Worm (Caenorhabditis elegans): ENCODE results near the gene Y49F6B.12.

The Y49F6B.12 gene

DNA sequence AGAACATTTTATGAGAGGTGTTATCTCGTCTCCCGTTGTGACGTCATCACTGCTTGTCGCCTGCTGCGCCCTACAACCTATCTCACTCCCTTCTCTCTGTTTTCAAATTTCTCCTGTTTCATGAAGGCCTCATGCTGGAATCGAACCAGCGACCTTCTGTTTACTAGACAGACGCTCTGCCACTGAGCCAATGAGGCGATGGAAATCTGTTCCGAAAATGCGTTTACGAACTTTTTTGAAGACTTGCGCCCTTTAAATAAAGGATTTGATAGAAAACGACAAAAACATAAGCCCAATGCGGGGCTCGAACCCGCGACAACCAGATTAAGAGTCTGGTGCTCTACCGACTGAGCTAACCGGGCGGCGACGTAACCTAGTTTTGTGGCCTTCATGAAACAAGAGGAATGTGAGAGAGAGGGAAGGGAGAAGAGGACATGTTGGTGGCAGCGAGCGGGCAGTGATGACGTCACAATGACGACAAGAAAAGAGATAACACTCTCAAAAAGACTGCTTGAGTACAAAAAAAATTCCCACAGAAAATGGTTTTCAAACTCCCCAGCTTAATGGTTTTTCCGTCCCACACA lies 46.8 kb upstream of the Y49F6B.12 start, which contains the start of gene clec-126 (continued):
- TF ChIP-seq nhr-232 (tag; optimal IDR thresholded peaks at IDR 0.05): peak; percentile 72
- peak; percentile 53 for TF ChIP-seq syd-9 (tag; optimal IDR thresholded peaks at IDR 0.05)
- TF ChIP-seq unc-3 (GFP tag; conservative IDR thresholded peaks at IDR 0.05): no peak
- TF ChIP-seq unc-3 (tag; optimal IDR thresholded peaks at IDR 0.05): peak; percentile 50
- no peak for TF ChIP-seq nhr-11 (tag; optimal IDR thresholded peaks at IDR 0.05)
- TF ChIP-seq C08G9.2 (tag; optimal IDR thresholded peaks at IDR 0.05): peak; percentile 67
- TF ChIP-seq ceh-2 (tag; optimal IDR thresholded peaks at IDR 0.05): peak; percentile 67
- TF ChIP-seq Y22D7AL.16 (tag; optimal IDR thresholded peaks at IDR 0.05): peak; percentile 46
- no peak for TF ChIP-seq ahr-1 (tag; optimal IDR thresholded peaks at IDR 0.05)
- peak; percentile 1 for TF ChIP-seq T23F11.4 (GFP tag; optimal IDR thresholded peaks at IDR 0.05)
- TF ChIP-seq tbx-7 (tag; optimal IDR thresholded peaks at IDR 0.05): peak; percentile 59
- TF ChIP-seq pha-4 (tag; optimal IDR thresholded peaks at IDR 0.05): no peak
- peak; percentile 58 for TF ChIP-seq odd-2 (tag; optimal IDR thresholded peaks at IDR 0.05)
- no peak for TF ChIP-seq unc-55 (GFP tag; optimal IDR thresholded peaks at IDR 0.05)
- peak; percentile 57 for TF ChIP-seq sdc-2 (tag; optimal IDR thresholded peaks at IDR 0.05)
- TF ChIP-seq ets-4 (tag; optimal IDR thresholded peaks at IDR 0.05): peak; percentile 5
- TF ChIP-seq ceh-48 (tag; optimal IDR thresholded peaks at IDR 0.05): peak; percentile 53
- TF ChIP-seq dve-1 (tag; optimal IDR thresholded peaks at IDR 0.05): peak; percentile 88
- peak; percentile 19 for TF ChIP-seq pag-3 (tag; optimal IDR thresholded peaks at IDR 0.05; ENCODE audit: borderline replicate concordance)
- peak; percentile 9 for TF ChIP-seq hlh-8 (tag; optimal IDR thresholded peaks at IDR 0.05)
- TF ChIP-seq lim-6 (tag; optimal IDR thresholded peaks at IDR 0.05): peak; percentile 43
- TF ChIP-seq madf-2 (tag; optimal IDR thresholded peaks at IDR 0.05): peak; percentile 77
- no peak for TF ChIP-seq ceh-22 (tag; optimal IDR thresholded peaks at IDR 0.05)
- TF ChIP-seq pha-2 (tag; optimal IDR thresholded peaks at IDR 0.05): peak; percentile 67
- no peak for TF ChIP-seq pros-1 (tag; optimal IDR thresholded peaks at IDR 0.05)
- peak; percentile 77 for TF ChIP-seq ceh-6 (GFP tag; optimal IDR thresholded peaks at IDR 0.05)
- TF ChIP-seq ceh-31 (tag; optimal IDR thresholded peaks at IDR 0.05): peak; percentile 54
- peak; percentile 69 for TF ChIP-seq K09A11.1 (tag; optimal IDR thresholded peaks at IDR 0.05; ENCODE audit: insufficient read depth)
- TF ChIP-seq ceh-30 (tag; optimal IDR thresholded peaks at IDR 0.05): no peak
- peak; percentile 76 for TF ChIP-seq fkh-6 (tag; optimal IDR thresholded peaks at IDR 0.05)
- peak; percentile 93 for TF ChIP-seq elt-2 (tag; optimal IDR thresholded peaks at IDR 0.05)
- peak; percentile 81 for TF ChIP-seq eyg-1 (tag; optimal IDR thresholded peaks at IDR 0.05)
- peak; percentile 27 for TF ChIP-seq ceh-9 (tag; optimal IDR thresholded peaks at IDR 0.05)
- TF ChIP-seq pax-1 (tag; optimal IDR thresholded peaks at IDR 0.05): no peak
- peak; percentile 68 for TF ChIP-seq pat-9 (tag; optimal IDR thresholded peaks at IDR 0.05)

DNA sequence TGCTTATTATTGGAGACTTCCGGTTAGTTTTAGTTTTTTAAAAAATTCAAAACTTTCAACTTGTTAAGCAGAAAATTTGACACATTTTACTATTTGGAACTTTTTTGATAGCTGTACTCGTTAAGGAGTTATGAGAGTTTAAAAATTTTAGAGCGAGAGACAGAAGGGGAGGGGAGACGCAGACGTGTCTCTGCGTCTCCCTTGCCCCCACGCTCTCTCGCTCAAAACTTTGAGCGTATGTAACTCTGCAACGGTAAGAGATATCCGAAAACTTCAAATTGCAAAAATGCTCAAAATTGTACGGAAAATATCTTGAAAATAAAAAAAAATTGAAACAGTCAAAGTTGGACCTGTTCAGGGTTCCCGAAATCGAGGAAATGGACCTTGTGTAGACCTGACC lies 44.0 kb upstream of the Y49F6B.12 start:
- TF ChIP-seq ceh-34 (tag; optimal IDR thresholded peaks at IDR 0.05) (no peak), odd-2 (tag; optimal IDR thresholded peaks at IDR 0.05) (no peak), npax-4 (tag; optimal IDR thresholded peaks at IDR 0.05) (no peak)

DNA sequence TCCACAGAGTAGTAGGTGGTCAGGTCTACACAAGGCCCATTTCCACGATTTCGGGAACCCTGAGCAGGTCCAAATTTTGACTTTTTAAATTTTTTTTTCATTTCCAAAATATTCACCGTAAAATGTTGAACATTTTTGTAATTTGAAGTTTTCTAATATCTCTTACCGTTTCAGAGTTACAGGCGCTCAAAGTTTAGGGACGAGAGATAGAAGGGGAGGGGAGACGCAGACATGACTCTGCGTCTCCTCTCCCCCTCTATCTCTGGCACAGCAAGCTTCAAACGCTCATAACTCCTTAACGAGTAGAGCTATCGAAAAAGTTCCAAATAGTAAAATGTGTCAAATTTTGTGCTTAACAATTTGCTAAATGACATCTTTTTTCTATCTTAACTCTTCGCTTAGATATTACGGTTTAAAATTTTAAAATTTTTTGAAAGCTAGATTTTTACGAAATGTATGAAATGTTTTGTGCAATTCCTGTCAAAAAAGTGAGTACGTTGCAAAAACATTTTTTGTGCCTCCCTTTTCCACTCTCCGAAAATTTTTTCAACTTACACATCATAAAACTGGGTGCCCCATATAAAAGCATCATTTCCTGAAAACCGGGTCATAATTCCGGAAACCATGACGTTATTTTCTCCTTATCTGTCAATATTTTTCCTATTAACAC lies 43.3 kb upstream of the Y49F6B.12 start, which contains the start of the genes Y49F6B.14 and clec-125:
Gene Y49F6B.14 (minus strand): TSS at position 101 of the 670 bp plus-strand sequence.
Gene clec-125 (plus strand): TSS at position 620 of the 670 bp plus-strand sequence.
- no peak for TF ChIP-seq pha-2 (tag; optimal IDR thresholded peaks at IDR 0.05)
- no peak for TF ChIP-seq eyg-1 (tag; optimal IDR thresholded peaks at IDR 0.05)
- TF ChIP-seq ceh-2 (tag; optimal IDR thresholded peaks at IDR 0.05): no peak
- no peak for TF ChIP-seq dmd-4 (tag; optimal IDR thresholded peaks at IDR 0.05; ENCODE audit: borderline replicate concordance)
- no peak for TF ChIP-seq lin-11 (tag; optimal IDR thresholded peaks at IDR 0.05)
- TF ChIP-seq ama-1 (optimal IDR thresholded peaks at IDR 0.05): no peak
- TF ChIP-seq F13H6.1 (tag; optimal IDR thresholded peaks at IDR 0.05): no peak
